Worm (Caenorhabditis elegans) whole organism, midembryonic: ENCODE results near the gene arrd-15.

ENCODE experiments used
- T22C8.4 ChIP-seq: fragments of 200-800 bp; sonication (Bioruptor generic); IDR thresholded peaks from 2 replicates; pipeline ENCODE4 v1.3.6; 2022; ENCODE audit warnings: missing genetic modification characterization, missing compliant biosample characterization
- cog-1 ChIP-seq: sonication (generic microtip); optimal IDR thresholded peaks from 2 replicates; lab custom pipeline; 2016; ENCODE audit warnings: missing genetic modification characterization, missing compliant biosample characterization
- flt-1 ChIP-seq: fragments of 200-800 bp; sonication (Bioruptor generic); IDR thresholded peaks from 2 replicates; pipeline ENCODE4 v1.3.6; 2022; ENCODE audit warnings: missing genetic modification characterization, missing compliant biosample characterization
- klf-2 ChIP-seq: fragments of 200-800 bp; sonication (Bioruptor generic); conservative IDR thresholded peaks from 2 replicates; pipeline ENCODE4 v1.3.6; 2022; ENCODE audit warnings: missing genetic modification reagents, missing genetic modification characterization, missing compliant biosample characterization
- med-1 ChIP-seq: sonication (generic microtip); optimal IDR thresholded peaks from 2 replicates; lab custom pipeline; 2017; ENCODE audit warnings: missing genetic modification characterization, mild to moderate bottlenecking, missing compliant biosample characterization, antibody characterized with exemption, missing genetic modification reagents; ENCODE audit not compliant: insufficient read depth
- ref-1 ChIP-seq: fragments of 200-800 bp; sonication (Bioruptor generic); conservative IDR thresholded peaks from 2 replicates; pipeline ENCODE4 v1.3.6; 2022; ENCODE audit warnings: missing genetic modification reagents, missing genetic modification characterization, missing compliant biosample characterization
- tab-1 ChIP-seq: fragments of 200-800 bp; sonication (Bioruptor generic); IDR thresholded peaks from 2 replicates; pipeline ENCODE4 v1.3.6; 2022; ENCODE audit warnings: missing genetic modification characterization, missing compliant biosample characterization
- ztf-23 ChIP-seq: fragments of 200-800 bp; sonication (Bioruptor generic); IDR thresholded peaks from 2 replicates; pipeline ENCODE4 v1.3.6; 2022; ENCODE audit warnings: missing genetic modification reagents, missing genetic modification characterization, missing compliant biosample characterization
- ztf-29 ChIP-seq: fragments of 200-800 bp; sonication (Bioruptor generic); IDR thresholded peaks from 2 replicates; pipeline ENCODE4 v1.3.6; 2022; ENCODE audit warnings: missing genetic modification reagents, missing genetic modification characterization, missing compliant biosample characterization

DNA sequence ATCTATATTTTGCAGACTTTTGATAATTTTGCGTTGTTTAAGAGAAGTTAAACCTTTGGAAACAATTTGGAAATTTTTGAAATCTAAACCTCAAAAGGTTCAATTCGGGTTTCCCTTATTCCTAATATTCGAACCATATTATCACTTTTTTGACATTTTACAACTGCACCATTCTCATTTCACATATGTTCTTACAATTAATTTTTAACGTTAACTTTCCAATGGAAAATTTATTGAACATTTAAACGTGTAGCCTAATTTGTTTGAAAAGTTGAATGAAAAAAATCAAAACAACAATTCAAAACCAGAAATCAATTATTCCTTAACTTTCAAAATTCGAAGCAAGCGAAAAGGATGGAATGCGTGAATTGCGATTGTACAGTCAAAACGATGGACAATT is 5.9 kb upstream of the arrd-15 start, which contains the start of gene ZK637.12:
- TF ChIP-seq klf-2 (GFP tag; lab: Robert Waterston, UW) (no peak), ztf-23 (GFP tag; lab: Robert Waterston, UW) (no peak), ref-1 (GFP tag; lab: Robert Waterston, UW) (no peak), flt-1 (GFP tag; lab: Robert Waterston, UW) (no peak), tab-1 (no peak), med-1 (GFP tag; lab: Kevin White, UChicago) (no peak), cog-1 (tag; lab: Kevin White, UChicago) (no peak), T22C8.4 (GFP tag; lab: Robert Waterston, UW) (no peak), ztf-29 (no peak)
